Worm (Caenorhabditis elegans): Measurements from ENCODE around the gene F44E5.15.

DNA sequence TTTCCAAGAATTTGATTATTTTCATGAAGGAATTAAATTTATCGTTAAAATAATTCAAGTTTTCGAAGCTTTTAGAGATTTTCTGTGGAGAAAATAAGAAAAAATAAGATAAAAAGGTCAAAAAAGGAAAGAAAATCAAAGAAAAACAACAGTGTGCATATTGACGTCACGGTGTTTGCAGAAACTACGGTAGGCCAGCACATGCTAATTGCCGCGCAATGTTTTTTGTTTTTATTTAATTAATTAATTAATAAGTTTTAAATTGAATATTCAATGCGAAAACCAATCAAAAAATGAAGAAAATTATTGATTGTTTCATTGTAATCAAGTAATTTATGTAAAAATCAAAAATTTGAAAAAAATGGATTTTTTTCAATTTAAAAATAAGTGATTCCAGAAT, 24.6 kb upstream of the F44E5.15 start:
- no peak for TF ChIP-seq dao-5 (tag; optimal IDR thresholded peaks at IDR 0.05)
- no peak for TF ChIP-seq W03F9.2 (tag; optimal IDR thresholded peaks at IDR 0.05)
- no peak for TF ChIP-seq him-1 (tag; optimal IDR thresholded peaks at IDR 0.05)
